Fruit fly (Drosophila melanogaster) Kc167 (cell line): ENCODE data around the gene wisp.

Experiments used
- Sin3A ChIP-seq: fragments of >200 bp; optimal IDR thresholded peaks from 2 replicates; lab custom pipeline; 2018; ENCODE audit warnings: missing external identifiers
- h ChIP-seq: fragments of >200 bp; optimal IDR thresholded peaks from 3 replicates; lab custom pipeline; 2018; ENCODE audit warnings: missing external identifiers
- insv ChIP-seq: fragments of >200 bp; optimal IDR thresholded peaks from 3 replicates; lab custom pipeline; 2018; ENCODE audit warnings: missing external identifiers
- psq ChIP-seq: fragments of >200 bp; optimal IDR thresholded peaks from 2 replicates; lab custom pipeline; 2017; ENCODE audit warnings: missing external identifiers

- TF ChIP-seq h (lab: Kevin White, UChicago): no peak
- no peak for TF ChIP-seq Sin3A
- no peak for TF ChIP-seq psq (lab: Kevin White, UChicago)
- TF ChIP-seq insv: no peak
These were observed at the start of gene wisp for dm6 chrX:11893643-11894042.
